Worm (Caenorhabditis elegans) whole organism, mixed stage, embryonic: ENCODE results near the gene fbxa-134.

ENCODE experiments used
- M03D4.4 ChIP-seq: sonication (generic microtip); optimal IDR thresholded peaks from 2 replicates; lab custom pipeline; 2017; ENCODE audit warnings: mild to moderate bottlenecking, missing genetic modification characterization, missing compliant biosample characterization
- bed-3 ChIP-seq: fragments of 200-800 bp; sonication (Bioruptor generic); optimal IDR thresholded peaks from 3 replicates; lab custom pipeline; 2018; ENCODE audit warnings: mild to moderate bottlenecking, missing genetic modification characterization, moderate library complexity, missing compliant biosample characterization
- blmp-1 ChIP-seq: fragments of 150-350 bp; optimal IDR thresholded peaks from 2 replicates; lab custom pipeline; 2014; ENCODE audit warnings: missing biosample characterization, missing genetic modification characterization
- ceh-39 ChIP-seq: fragments of 150-350 bp; optimal IDR thresholded peaks from 2 replicates; lab custom pipeline; 2014; ENCODE audit warnings: missing biosample characterization, missing genetic modification characterization
- ceh-83 ChIP-seq: fragments of 200-800 bp; sonication (Bioruptor generic); optimal IDR thresholded peaks from 2 replicates; lab custom pipeline; 2018; ENCODE audit warnings: mild to moderate bottlenecking, missing genetic modification characterization, missing compliant biosample characterization
- cnd-1 ChIP-seq: fragments of 200-800 bp; sonication (Bioruptor generic); optimal IDR thresholded peaks from 2 replicates; lab custom pipeline; 2018; ENCODE audit warnings: mild to moderate bottlenecking, missing genetic modification characterization, missing compliant biosample characterization
- drap-1 ChIP-seq: fragments of 200-800 bp; sonication (Bioruptor generic); optimal IDR thresholded peaks from 3 replicates; lab custom pipeline; 2018; ENCODE audit warnings: mild to moderate bottlenecking, missing genetic modification characterization, missing compliant biosample characterization
- elt-1 ChIP-seq: sonication (generic microtip); optimal IDR thresholded peaks from 2 replicates; lab custom pipeline; 2017; ENCODE audit warnings: missing genetic modification characterization, mild to moderate bottlenecking, missing compliant biosample characterization, antibody characterized with exemption, moderate library complexity, borderline replicate concordance; ENCODE audit not compliant: insufficient read depth
- elt-3 ChIP-seq: fragments of 150-350 bp; optimal IDR thresholded peaks from 2 replicates; lab custom pipeline; 2014; ENCODE audit warnings: missing biosample characterization, missing genetic modification characterization
- lin-13 ChIP-seq: fragments of 150-350 bp; optimal IDR thresholded peaks from 2 replicates; lab custom pipeline; 2014; ENCODE audit warnings: missing biosample characterization, missing genetic modification characterization
- lin-32 ChIP-seq: fragments of 200-800 bp; sonication (Bioruptor generic); optimal IDR thresholded peaks from 2 replicates; lab custom pipeline; 2018; ENCODE audit warnings: mild to moderate bottlenecking, missing genetic modification characterization, missing compliant biosample characterization
- lsy-2 ChIP-seq: fragments of 150-350 bp; optimal IDR thresholded peaks from 2 replicates; lab custom pipeline; 2014; ENCODE audit warnings: missing biosample characterization, missing genetic modification characterization
- mab-5 ChIP-seq: fragments of 150-350 bp; optimal IDR thresholded peaks from 2 replicates; lab custom pipeline; 2014; ENCODE audit warnings: missing biosample characterization, missing genetic modification characterization
- mep-1 ChIP-seq: fragments of 150-350 bp; optimal IDR thresholded peaks from 2 replicates; lab custom pipeline; 2017; ENCODE audit warnings: missing biosample characterization, missing genetic modification reagents, missing genetic modification characterization, inconsistent platforms
- nhr-237 ChIP-seq: fragments of 150-350 bp; optimal IDR thresholded peaks from 2 replicates; lab custom pipeline; 2014; ENCODE audit warnings: missing biosample characterization, missing genetic modification characterization
- nhr-28 ChIP-seq: fragments of 150-350 bp; optimal IDR thresholded peaks from 2 replicates; lab custom pipeline; 2014; ENCODE audit warnings: missing biosample characterization, missing genetic modification characterization
- nhr-76 ChIP-seq: sonication (generic microtip); optimal IDR thresholded peaks from 2 replicates; lab custom pipeline; 2017; ENCODE audit warnings: missing biosample characterization, missing genetic modification characterization
- pha-4 ChIP-seq: fragments of 150-350 bp; optimal IDR thresholded peaks from 2 replicates; lab custom pipeline; 2018; ENCODE audit warnings: missing biosample characterization, missing genetic modification reagents, missing genetic modification characterization
- snpc-4 ChIP-seq: fragments of 150-350 bp; optimal IDR thresholded peaks from 2 replicates; lab custom pipeline; 2014; ENCODE audit warnings: missing biosample characterization, missing genetic modification characterization
- sptf-1 ChIP-seq: sonication (generic microtip); optimal IDR thresholded peaks from 2 replicates; lab custom pipeline; 2017; ENCODE audit warnings: mild to moderate bottlenecking, missing genetic modification characterization, moderate library complexity, missing compliant biosample characterization
- tbx-8 ChIP-seq: fragments of 200-800 bp; sonication (Bioruptor generic); optimal IDR thresholded peaks from 2 replicates; lab custom pipeline; 2018; ENCODE audit warnings: mild to moderate bottlenecking, missing genetic modification characterization, moderate library complexity, missing compliant biosample characterization
- unc-39 ChIP-seq: fragments of 150-350 bp; optimal IDR thresholded peaks from 2 replicates; lab custom pipeline; 2014; ENCODE audit warnings: missing biosample characterization, missing genetic modification characterization
- unc-62 ChIP-seq: fragments of 150-350 bp; optimal IDR thresholded peaks from 2 replicates; lab custom pipeline; 2014; ENCODE audit warnings: missing biosample characterization, missing genetic modification reagents, missing genetic modification characterization
- zip-8 ChIP-seq: fragments of 150-350 bp; optimal IDR thresholded peaks from 2 replicates; lab custom pipeline; 2014; ENCODE audit warnings: missing biosample characterization, missing genetic modification characterization
- ztf-11 ChIP-seq: fragments of 150-350 bp; optimal IDR thresholded peaks from 2 replicates; lab custom pipeline; 2014; ENCODE audit warnings: missing biosample characterization, missing genetic modification characterization

fbxa-134 gene

DNA sequence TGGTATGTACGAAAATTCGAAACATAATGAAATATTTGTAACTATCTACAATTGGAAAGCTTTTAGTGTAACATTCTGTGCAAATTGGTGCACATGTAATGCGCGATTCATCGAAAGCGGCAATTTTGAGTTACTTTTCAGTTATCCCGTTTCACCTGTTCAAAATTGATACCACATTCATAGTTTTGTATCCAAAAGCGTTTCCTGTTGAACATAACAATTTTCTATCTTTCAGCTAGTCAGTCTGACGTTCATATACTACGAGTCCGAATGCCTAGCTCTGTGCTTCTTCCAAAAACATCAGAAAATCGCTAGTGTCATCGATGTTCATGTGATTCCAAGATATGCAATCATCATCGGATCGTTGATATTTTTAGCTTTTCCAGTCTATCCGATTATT lies 49.3 kb downstream of the fbxa-134 start:
- TF ChIP-seq blmp-1 (tag; lab: Kevin White, UChicago) (no peak), ztf-11 (no peak), cnd-1 (tag; lab: Kevin White, UChicago) (no peak), tbx-8 (no peak), nhr-237 (no peak), bed-3 (GFP tag; lab: Kevin White, UChicago) (no peak), nhr-28 (no peak), nhr-76 (tag; lab: Kevin White, UChicago) (no peak), zip-8 (tag; lab: Kevin White, UChicago) (no peak), sptf-1 (tag; lab: Kevin White, UChicago) (no peak), ceh-39 (tag; lab: Kevin White, UChicago) (no peak), elt-3 (tag; lab: Kevin White, UChicago) (no peak), unc-62 (GFP tag; lab: Kevin White, UChicago) (no peak), lin-32 (GFP tag; lab: Kevin White, UChicago) (no peak)
- TF ChIP-seq, all 35 proteins: peak for 0

ce11 chrV:17302754-17303153 lies 49.9 kb downstream of the fbxa-134 start, which contains the start of gene sri-70:
Gene sri-70 (plus strand): TSS chrV:17303054.
- TF ChIP-seq zip-8 (tag; lab: Kevin White, UChicago) (no peak), mep-1 (tag; lab: Kevin White, UChicago) (no peak), drap-1 (no peak), M03D4.4 (tag; lab: Kevin White, UChicago) (no peak), mab-5 (tag; lab: Kevin White, UChicago) (no peak), ztf-11 (no peak), lsy-2 (no peak), unc-62 (GFP tag; lab: Kevin White, UChicago) (no peak), ceh-39 (tag; lab: Kevin White, UChicago) (no peak), nhr-76 (tag; lab: Kevin White, UChicago) (no peak), lin-13 (no peak)

DNA sequence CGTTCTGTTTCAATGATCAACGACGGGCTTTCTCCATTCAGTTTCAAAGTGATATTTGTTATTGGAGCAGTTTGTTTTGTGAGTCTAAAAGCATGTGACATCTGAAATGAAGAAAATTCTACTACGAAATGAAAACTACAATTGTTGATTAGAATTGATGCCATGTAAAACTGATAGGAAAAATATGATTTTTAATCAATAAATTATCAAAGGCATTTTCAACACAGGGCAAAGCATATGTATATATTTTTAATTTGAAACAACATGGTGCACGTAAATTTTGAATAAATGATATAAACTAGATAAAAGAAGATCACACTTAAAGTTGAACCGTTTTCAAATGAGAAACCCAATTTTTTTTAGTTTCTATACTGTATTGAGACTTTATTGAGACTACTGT lies 51.3 kb downstream of the fbxa-134 start, which contains the start of gene K10G4.5:
Gene K10G4.5 (minus strand): TSS at position 101 of the 400 bp plus-strand sequence.
- TF ChIP-seq elt-1 (tag; lab: Kevin White, UChicago) (no peak), pha-4 (tag; lab: Kevin White, UChicago) (no peak), lin-13 (no peak), ceh-83 (GFP tag; lab: Kevin White, UChicago) (no peak), ztf-11 (no peak), blmp-1 (tag; lab: Kevin White, UChicago) (no peak), lin-32 (GFP tag; lab: Kevin White, UChicago) (no peak), cnd-1 (tag; lab: Kevin White, UChicago) (no peak), unc-39 (tag; lab: Kevin White, UChicago) (no peak), nhr-76 (tag; lab: Kevin White, UChicago) (no peak), snpc-4 (no peak)
- TF ChIP-seq, all 35 proteins: peak for 0
